Worm (Caenorhabditis elegans) whole organism, L1 larva: ENCODE measurements around the gene srd-26.
A peak's percentile ranks its signal among the peaks of the same experiment; 100 is the strongest.

Experiments used
- ceh-8 ChIP-seq: fragments of 200-800 bp; sonication (Bioruptor generic); optimal IDR thresholded peaks from 2 replicates; lab custom pipeline; 2018; ENCODE audit warnings: mild to moderate bottlenecking, missing genetic modification characterization, moderate library complexity, missing compliant biosample characterization
- ceh-82 ChIP-seq, 3 experiments: fragments of 150-350 bp in 1 of 3; sonication (generic microtip) in 2 of 3; optimal IDR thresholded peaks; 2 replicates each; lab custom pipeline; 2014 to 2017; ENCODE audit warnings: missing biosample characterization in 3 of 3, missing genetic modification characterization in 3 of 3
- efl-3 ChIP-seq: fragments of 200-800 bp; sonication (Bioruptor generic); optimal IDR thresholded peaks from 2 replicates; lab custom pipeline; 2018; ENCODE audit warnings: mild to moderate bottlenecking, missing genetic modification characterization, missing compliant biosample characterization
- egl-13 ChIP-seq: sonication (generic microtip); optimal IDR thresholded peaks from 2 replicates; lab custom pipeline; 2016; ENCODE audit warnings: missing genotype, missing genetic modification reagents, missing genetic modification characterization, missing compliant biosample characterization
- fkh-10 ChIP-seq: sonication (generic microtip); optimal IDR thresholded peaks from 2 replicates; lab custom pipeline; 2017; ENCODE audit warnings: missing biosample characterization, missing genetic modification reagents, missing genetic modification characterization
- fos-1 ChIP-seq: fragments of 150-350 bp; optimal IDR thresholded peaks from 2 replicates; lab custom pipeline; 2014; ENCODE audit warnings: missing biosample characterization, missing genetic modification characterization
- grh-1 ChIP-seq: fragments of 200-800 bp; sonication (Bioruptor generic); IDR thresholded peaks from 2 replicates; pipeline ENCODE4 v1.3.6; 2022; ENCODE audit warnings: missing genetic modification reagents, missing genetic modification characterization, missing compliant biosample characterization
- hlh-17 ChIP-seq: fragments of 200-800 bp; sonication (Bioruptor generic); optimal IDR thresholded peaks from 2 replicates; lab custom pipeline; 2018; ENCODE audit warnings: missing genetic modification characterization, mild to moderate bottlenecking, missing compliant biosample characterization, moderate library complexity, borderline replicate concordance
- hpl-2 ChIP-seq: fragments of 150-350 bp; optimal IDR thresholded peaks from 2 replicates; lab custom pipeline; 2014; ENCODE audit warnings: missing biosample characterization, missing genetic modification reagents, missing genetic modification characterization
- jun-1 ChIP-seq: fragments of 150-350 bp; optimal IDR thresholded peaks from 2 replicates; lab custom pipeline; 2014; ENCODE audit warnings: missing biosample characterization, missing genetic modification reagents, missing genetic modification characterization
- lin-14 ChIP-seq: fragments of 200-800 bp; sonication (Bioruptor generic); optimal IDR thresholded peaks from 2 replicates; lab custom pipeline; 2018; ENCODE audit warnings: mild to moderate bottlenecking, missing genetic modification characterization, moderate library complexity, missing compliant biosample characterization
- lin-15B ChIP-seq: fragments of 150-350 bp; sonication (generic microtip); optimal IDR thresholded peaks from 3 replicates; lab custom pipeline; 2014; ENCODE audit warnings: missing biosample characterization, missing genetic modification characterization
- lin-35 ChIP-seq, 2 experiments: fragments of 150-350 bp; optimal IDR thresholded peaks; 2 replicates each; lab custom pipeline; 2014; ENCODE audit warnings: missing biosample characterization in 2 of 2, missing genetic modification characterization in 2 of 2, missing genetic modification reagents in 2 of 2
- nhr-47 ChIP-seq: sonication (generic microtip); optimal IDR thresholded peaks from 2 replicates; lab custom pipeline; 2016; ENCODE audit warnings: mild to moderate bottlenecking, missing genetic modification characterization, moderate library complexity, missing compliant biosample characterization
- skn-1 ChIP-seq: fragments of 150-350 bp; optimal IDR thresholded peaks from 2 replicates; lab custom pipeline; 2014; ENCODE audit warnings: missing biosample characterization, missing genetic modification characterization
- snpc-4 ChIP-seq: fragments of 150-350 bp; optimal IDR thresholded peaks from 2 replicates; lab custom pipeline; 2014; ENCODE audit warnings: missing biosample characterization, missing genetic modification characterization
- sox-4 ChIP-seq: sonication (generic microtip); optimal IDR thresholded peaks from 2 replicates; lab custom pipeline; 2016; ENCODE audit warnings: missing genetic modification characterization, missing compliant biosample characterization
- sup-37 ChIP-seq: fragments of 200-800 bp; sonication (Bioruptor generic); optimal IDR thresholded peaks from 2 replicates; lab custom pipeline; 2018; ENCODE audit warnings: mild to moderate bottlenecking, missing genetic modification characterization, missing compliant biosample characterization
- swsn-7 ChIP-seq: sonication (generic microtip); optimal IDR thresholded peaks from 2 replicates; lab custom pipeline; 2016; ENCODE audit warnings: missing genetic modification characterization, missing compliant biosample characterization
- unc-62 ChIP-seq: fragments of 150-350 bp; optimal IDR thresholded peaks from 2 replicates; lab custom pipeline; 2014; ENCODE audit warnings: missing biosample characterization, missing genetic modification reagents, missing genetic modification characterization

The srd-26 gene

ce11 chrV:14126341-14126924, 36.4 kb downstream of the srd-26 start:
- TF ChIP-seq lin-14 (peak; percentile 57), jun-1 (tag; lab: Kevin White, UChicago) (no peak), nhr-47 (no peak), fkh-10 (peak; percentile 3), ceh-82 (tag; optimal IDR thresholded peaks at IDR 0.05; lab: Kevin White, UChicago) (peak in 1 of 3 experiments; percentile 27)

ce11 chrV:14123176-14123575, 39.6 kb downstream of the srd-26 start:
- TF ChIP-seq snpc-4 (tag; lab: Kevin White, UChicago) (no peak), lin-35 (GFP tag; optimal IDR thresholded peaks at IDR 0.05; lab: Kevin White, UChicago) (no peak), unc-62 (GFP tag; lab: Kevin White, UChicago) (no peak), lin-15B (tag; lab: Kevin White, UChicago) (no peak), efl-3 (GFP tag; lab: Kevin White, UChicago) (no peak), skn-1 (tag; lab: Kevin White, UChicago) (no peak), egl-13 (no peak), ceh-8 (GFP tag; lab: Kevin White, UChicago) (no peak), fos-1 (tag; lab: Kevin White, UChicago) (no peak), grh-1 (GFP tag; lab: Robert Waterston, UW) (no peak), swsn-7 (tag; lab: Kevin White, UChicago) (no peak), sup-37 (GFP tag; lab: Kevin White, UChicago) (no peak)

- no peak for TF ChIP-seq sox-4 (tag; lab: Kevin White, UChicago)
- TF ChIP-seq hpl-2 (GFP tag; lab: Kevin White, UChicago) = no peak
- TF ChIP-seq hlh-17 (GFP tag; lab: Kevin White, UChicago) = no peak
Observed at ce11 chrV:14120674-14121073, 42.1 kb downstream of the srd-26 start.
